Worm (Caenorhabditis elegans): ENCODE measurements around the gene mec-14.

DNA sequence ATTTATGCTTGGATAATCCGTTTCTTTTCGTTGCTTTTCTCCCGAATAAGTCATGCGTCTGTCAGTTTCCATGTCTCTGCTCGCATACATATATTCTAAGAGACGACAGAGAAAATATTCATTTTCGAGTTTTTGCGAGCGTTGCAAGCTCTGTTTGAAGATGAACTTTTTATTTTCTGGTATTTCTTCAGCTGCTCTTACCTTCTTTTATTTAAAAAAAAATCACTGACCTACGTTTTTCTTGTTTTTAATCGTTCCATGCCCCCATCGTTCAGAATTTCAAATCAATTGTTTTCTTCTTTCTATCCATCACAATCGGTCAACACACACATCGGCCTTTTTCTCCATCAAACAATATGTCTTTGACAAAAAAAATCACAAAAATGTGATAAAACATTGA is 17.7 kb upstream of the mec-14 start:
- TF ChIP-seq unc-39 (tag; optimal IDR thresholded peaks at IDR 0.05) (no peak), skn-1 (tag; optimal IDR thresholded peaks at IDR 0.05) (no peak), R02D3.7 (tag; optimal IDR thresholded peaks at IDR 0.05) (no peak), nhr-76 (tag; optimal IDR thresholded peaks at IDR 0.05) (no peak), egl-5 (tag; optimal IDR thresholded peaks at IDR 0.05) (no peak), egl-27 (tag; optimal IDR thresholded peaks at IDR 0.05) (no peak), ztf-4 (tag; optimal IDR thresholded peaks at IDR 0.05) (no peak), ZK546.5 (tag; optimal IDR thresholded peaks at IDR 0.05) (no peak), aly-2 (tag; optimal IDR thresholded peaks at IDR 0.05) (no peak)
